Worm (Caenorhabditis elegans): ENCODE measurements around the gene C02G6.2.

ce11 chrV:5891204-5891603 lies 19.3 kb downstream of the C02G6.2 start:
- TF ChIP-seq unc-62 (GFP tag; optimal IDR thresholded peaks at IDR 0.05), result no peak
- no peak for TF ChIP-seq skn-1 (tag; optimal IDR thresholded peaks at IDR 0.05)
- no peak for TF ChIP-seq R02D3.7 (tag; optimal IDR thresholded peaks at IDR 0.05)
- TF ChIP-seq ceh-82 (tag; optimal IDR thresholded peaks at IDR 0.05), result no peak
- TF ChIP-seq ceh-16 (tag; optimal IDR thresholded peaks at IDR 0.05), result no peak
- TF ChIP-seq unc-39 (tag; optimal IDR thresholded peaks at IDR 0.05), result no peak
- TF ChIP-seq nhr-6 (tag; optimal IDR thresholded peaks at IDR 0.05), result no peak
- no peak for TF ChIP-seq elt-1 (tag; optimal IDR thresholded peaks at IDR 0.05)
- TF ChIP-seq ztf-11 (tag; optimal IDR thresholded peaks at IDR 0.05), result no peak
- no peak for TF ChIP-seq lin-13 (GFP tag; optimal IDR thresholded peaks at IDR 0.05)

All from whole organism, L2 larva.